Fruit fly (Drosophila melanogaster) whole organism, embryonic: ENCODE data around the gene ttm50.

ENCODE experiments used
- Aef1 ChIP-seq: fragments of 200-800 bp; sonication (Bioruptor generic); IDR thresholded peaks from 3 replicates; pipeline ENCODE4 v1.3.6; 2022; ENCODE audit warnings: missing biosample characterization, missing genetic modification characterization
- CG13424 ChIP-seq: fragments of 200-800 bp; sonication (Bioruptor generic); optimal IDR thresholded peaks from 2 replicates; lab custom pipeline; 2019; ENCODE audit warnings: missing biosample characterization, mild to moderate bottlenecking, missing genetic modification characterization, moderate library complexity
- CG13624 ChIP-seq: fragments of 200-800 bp; sonication (Bioruptor generic); optimal IDR thresholded peaks from 2 replicates; lab custom pipeline; 2016; ENCODE audit warnings: missing biosample characterization, missing genetic modification characterization
- CG14860 ChIP-seq: fragments of 200-800 bp; sonication (Bioruptor generic); IDR thresholded peaks from 3 replicates; pipeline ENCODE4 v1.3.6; 2022; ENCODE audit warnings: missing biosample characterization, missing genetic modification characterization; ENCODE audit not compliant: partially characterized antibody
- CG15514 ChIP-seq: fragments of 200-800 bp; sonication (Bioruptor generic); optimal IDR thresholded peaks from 3 replicates; lab custom pipeline; 2017; ENCODE audit warnings: missing biosample characterization, missing genetic modification characterization, mild to moderate bottlenecking, moderate library complexity, missing genetic modification reagents
- CG15696 ChIP-seq: fragments of 200-800 bp; sonication (Bioruptor generic); optimal IDR thresholded peaks from 2 replicates; lab custom pipeline; 2019; ENCODE audit warnings: missing biosample characterization, mild to moderate bottlenecking, missing genetic modification characterization, moderate library complexity
- CG1603 ChIP-seq: fragments of 200-800 bp; sonication (Bioruptor generic); optimal IDR thresholded peaks from 2 replicates; lab custom pipeline; 2019; ENCODE audit warnings: missing biosample characterization, mild to moderate bottlenecking, missing genetic modification characterization, moderate library complexity
- CG16813 ChIP-seq: fragments of 200-800 bp; sonication (Bioruptor generic); IDR thresholded peaks from 3 replicates; pipeline ENCODE4 v1.3.6; 2022; ENCODE audit warnings: missing biosample characterization, missing genetic modification characterization; ENCODE audit not compliant: partially characterized antibody
- CG17568 ChIP-seq: fragments of 200-800 bp; sonication (Bioruptor generic); optimal IDR thresholded peaks from 2 replicates; lab custom pipeline; 2018; ENCODE audit warnings: missing biosample characterization, mild to moderate bottlenecking, missing genetic modification characterization, moderate library complexity
- CG17802 ChIP-seq: fragments of 200-800 bp; sonication (Bioruptor generic); optimal IDR thresholded peaks from 2 replicates; lab custom pipeline; 2018; ENCODE audit warnings: missing biosample characterization, mild to moderate bottlenecking, missing genetic modification characterization, moderate library complexity
- CG17829 ChIP-seq: fragments of 200-800 bp; optimal IDR thresholded peaks from 2 replicates; lab custom pipeline; 2019; ENCODE audit warnings: missing biosample characterization, mild to moderate bottlenecking, missing genetic modification characterization, moderate library complexity
- CG18619 ChIP-seq: fragments of 200-800 bp; sonication (Bioruptor generic); optimal IDR thresholded peaks from 3 replicates; lab custom pipeline; 2017; ENCODE audit warnings: missing biosample characterization, mild to moderate bottlenecking, missing genetic modification characterization
- CG18764 ChIP-seq: fragments of 200-800 bp; sonication (Bioruptor generic); optimal IDR thresholded peaks from 3 replicates; lab custom pipeline; 2016; ENCODE audit warnings: missing biosample characterization, missing genetic modification characterization
- CG2120 ChIP-seq: fragments of 200-800 bp; sonication (Bioruptor generic); optimal IDR thresholded peaks from 3 replicates; lab custom pipeline; 2016; ENCODE audit warnings: missing biosample characterization, missing genetic modification characterization
- CG31365 ChIP-seq: fragments of 200-800 bp; sonication (Bioruptor generic); optimal IDR thresholded peaks from 2 replicates; lab custom pipeline; 2018; ENCODE audit warnings: missing biosample characterization, mild to moderate bottlenecking, missing genetic modification characterization
- CG3995 ChIP-seq: fragments of 200-800 bp; sonication (Bioruptor generic); optimal IDR thresholded peaks from 3 replicates; lab custom pipeline; 2016; ENCODE audit warnings: missing biosample characterization, missing genetic modification characterization
- CG5245 ChIP-seq: fragments of 200-800 bp; sonication (Bioruptor generic); optimal IDR thresholded peaks from 3 replicates; lab custom pipeline; 2016; ENCODE audit warnings: missing biosample characterization, missing genetic modification characterization
- CG6683 ChIP-seq: fragments of 200-800 bp; sonication (Bioruptor generic); optimal IDR thresholded peaks from 2 replicates; lab custom pipeline; 2017; ENCODE audit warnings: missing biosample characterization, mild to moderate bottlenecking, missing genetic modification characterization, missing genetic modification reagents
- CG7271 ChIP-seq: fragments of 200-800 bp; sonication (Bioruptor generic); optimal IDR thresholded peaks from 2 replicates; lab custom pipeline; 2018; ENCODE audit warnings: missing biosample characterization, mild to moderate bottlenecking, missing genetic modification characterization, moderate library complexity
- CG7786 ChIP-seq: fragments of 200-800 bp; sonication (Bioruptor generic); optimal IDR thresholded peaks from 2 replicates; lab custom pipeline; 2016; ENCODE audit warnings: missing biosample characterization, missing genetic modification characterization
- CG7963 ChIP-seq: fragments of 200-800 bp; sonication (Bioruptor generic); IDR thresholded peaks from 3 replicates; pipeline ENCODE4 v1.3.6; 2022; ENCODE audit warnings: missing biosample characterization, missing genetic modification characterization; ENCODE audit not compliant: partially characterized antibody
- CG9215 ChIP-seq: fragments of 200-800 bp; sonication (Bioruptor generic); IDR thresholded peaks from 2 replicates; pipeline ENCODE4 v1.3.6; 2022; ENCODE audit warnings: missing biosample characterization, missing genetic modification characterization
- D19B ChIP-seq: fragments of 200-800 bp; sonication (Bioruptor generic); optimal IDR thresholded peaks from 2 replicates; lab custom pipeline; 2017; ENCODE audit warnings: missing biosample characterization, mild to moderate bottlenecking, missing genetic modification characterization
- Dip2 ChIP-seq: fragments of 200-800 bp; sonication (Bioruptor generic); IDR thresholded peaks from 2 replicates; pipeline ENCODE4 v1.3.6; 2022; ENCODE audit warnings: missing biosample characterization, missing genetic modification characterization
- Ets65A ChIP-seq: fragments of 200-800 bp; sonication (Bioruptor generic); peaks from one replicate; lab custom pipeline; 2016; ENCODE audit warnings: missing biosample characterization, missing genetic modification characterization
- HLH4C ChIP-seq: fragments of 200-800 bp; sonication (Bioruptor generic); IDR thresholded peaks from 3 replicates; pipeline ENCODE4 v1.3.6; 2022; ENCODE audit warnings: missing biosample characterization, missing genetic modification characterization; ENCODE audit not compliant: partially characterized antibody
- Hey ChIP-seq: fragments of 200-800 bp; sonication (Bioruptor generic); optimal IDR thresholded peaks from 3 replicates; lab custom pipeline; 2018; ENCODE audit warnings: missing biosample characterization, mild to moderate bottlenecking, missing genetic modification characterization
- HmgZ ChIP-seq: fragments of 200-800 bp; sonication (Bioruptor generic); optimal IDR thresholded peaks from 2 replicates; lab custom pipeline; 2018; ENCODE audit warnings: missing biosample characterization, mild to moderate bottlenecking, missing genetic modification characterization
- Hmx ChIP-seq: fragments of 200-800 bp; sonication (Bioruptor generic); optimal IDR thresholded peaks from 2 replicates; lab custom pipeline; 2016; ENCODE audit warnings: missing biosample characterization, missing genetic modification characterization
- Hr51 ChIP-seq, 2 experiments: fragments of 200-800 bp; sonication (Bioruptor generic); optimal IDR thresholded peaks; 2 replicates in 1 of 2; 3 replicates in 1 of 2; lab custom pipeline; 2016 to 2018; ENCODE audit warnings: missing biosample characterization in 2 of 2, missing genetic modification characterization in 2 of 2, mild to moderate bottlenecking in 1 of 2, moderate library complexity in 1 of 2
- MBD-R2 ChIP-seq: fragments of 200-800 bp; sonication (Bioruptor generic); IDR thresholded peaks from 2 replicates; pipeline ENCODE4 v1.3.6; 2022; ENCODE audit warnings: missing biosample characterization, missing genetic modification characterization
- Mrtf ChIP-seq: fragments of 200-800 bp; sonication (Bioruptor generic); IDR thresholded peaks from 3 replicates; pipeline ENCODE4 v1.3.6; 2022; ENCODE audit warnings: missing biosample characterization, missing genetic modification characterization
- Myb ChIP-seq: fragments of 200-800 bp; sonication (Bioruptor generic); optimal IDR thresholded peaks from 2 replicates; lab custom pipeline; 2016; ENCODE audit warnings: missing biosample characterization, missing genetic modification characterization
- Rfx ChIP-seq: fragments of 200-800 bp; sonication (Bioruptor generic); IDR thresholded peaks from 2 replicates; pipeline ENCODE4 v1.3.6; 2022; ENCODE audit warnings: missing biosample characterization, missing genetic modification characterization
- Sry-δ ChIP-seq: fragments of 200-800 bp; sonication (Bioruptor generic); optimal IDR thresholded peaks from 2 replicates; lab custom pipeline; 2016; ENCODE audit warnings: missing biosample characterization, missing genetic modification characterization
- TFAM ChIP-seq: fragments of 200-800 bp; sonication (Bioruptor generic); optimal IDR thresholded peaks from 2 replicates; lab custom pipeline; 2017; ENCODE audit warnings: missing biosample characterization, missing genetic modification characterization, inconsistent platforms
- Xbp1 ChIP-seq: fragments of 200-800 bp; sonication (Bioruptor generic); optimal IDR thresholded peaks from 3 replicates; lab custom pipeline; 2016; ENCODE audit warnings: missing biosample characterization, mild to moderate bottlenecking, missing genetic modification characterization
- dm ChIP-seq: fragments of 200-800 bp; sonication (Bioruptor generic); optimal IDR thresholded peaks from 3 replicates; lab custom pipeline; 2016; ENCODE audit warnings: missing biosample characterization, missing genetic modification characterization
- gt ChIP-seq: fragments of 200-800 bp; sonication (Bioruptor generic); IDR thresholded peaks from 2 replicates; pipeline ENCODE4 v1.3.6; 2022; ENCODE audit warnings: missing biosample characterization, missing genetic modification characterization
- hb ChIP-seq: fragments of 200-800 bp; sonication (Bioruptor generic); IDR thresholded peaks from 3 replicates; pipeline ENCODE4 v1.3.6; 2022; ENCODE audit warnings: missing biosample characterization, missing genetic modification characterization; ENCODE audit not compliant: partially characterized antibody
- peb ChIP-seq: fragments of 200-800 bp; sonication (Bioruptor generic); IDR thresholded peaks from 2 replicates; pipeline ENCODE4 v1.3.6; 2022; ENCODE audit warnings: missing biosample characterization, missing genetic modification characterization
- prd ChIP-seq, 3 experiments: fragments of >200 bp in 2 of 3; fragments of 200-800 bp in 1 of 3; sonication (Bioruptor generic) in 1 of 3; optimal IDR thresholded peaks in 2 of 3; IDR thresholded peaks in 1 of 3; 2 replicates in 2 of 3; 3 replicates in 1 of 3; pipeline versions ENCODE4 v1.3.6 to Lab custom; 2017 to 2022; ENCODE audit warnings: missing biosample characterization in 1 of 3, missing genetic modification characterization in 1 of 3
- pzg ChIP-seq: fragments of 200-800 bp; sonication (Bioruptor generic); optimal IDR thresholded peaks from 3 replicates; lab custom pipeline; 2018; ENCODE audit warnings: missing biosample characterization, mild to moderate bottlenecking, missing genetic modification characterization, moderate library complexity
- ssp ChIP-seq: fragments of 200-800 bp; sonication (Bioruptor generic); IDR thresholded peaks from 2 replicates; pipeline ENCODE4 v1.3.6; 2022; ENCODE audit warnings: missing biosample characterization, missing genetic modification characterization
- stwl ChIP-seq: fragments of 200-800 bp; sonication (Bioruptor generic); optimal IDR thresholded peaks from 3 replicates; lab custom pipeline; 2018; ENCODE audit warnings: missing biosample characterization, mild to moderate bottlenecking, missing genetic modification characterization, moderate library complexity
- tna ChIP-seq: fragments of 200-800 bp; sonication (Bioruptor generic); IDR thresholded peaks from 2 replicates; pipeline ENCODE4 v1.3.6; 2022; ENCODE audit warnings: missing biosample characterization, missing genetic modification characterization; ENCODE audit not compliant: partially characterized antibody
- unc-4 ChIP-seq: fragments of 200-800 bp; sonication (Bioruptor generic); IDR thresholded peaks from 2 replicates; pipeline ENCODE4 v1.3.6; 2022; ENCODE audit warnings: missing biosample characterization, missing genetic modification characterization; ENCODE audit not compliant: partially characterized antibody
- vnd ChIP-seq: fragments of 200-800 bp; sonication (Bioruptor generic); IDR thresholded peaks from 3 replicates; pipeline ENCODE4 v1.3.6; 2022; ENCODE audit warnings: missing biosample characterization, missing genetic modification characterization; ENCODE audit not compliant: partially characterized antibody
- z ChIP-seq: fragments of 200-800 bp; sonication (Bioruptor generic); IDR thresholded peaks from 3 replicates; pipeline ENCODE4 v1.3.6; 2022; ENCODE audit warnings: missing biosample characterization, missing genetic modification characterization

Gene ttm50

DNA sequence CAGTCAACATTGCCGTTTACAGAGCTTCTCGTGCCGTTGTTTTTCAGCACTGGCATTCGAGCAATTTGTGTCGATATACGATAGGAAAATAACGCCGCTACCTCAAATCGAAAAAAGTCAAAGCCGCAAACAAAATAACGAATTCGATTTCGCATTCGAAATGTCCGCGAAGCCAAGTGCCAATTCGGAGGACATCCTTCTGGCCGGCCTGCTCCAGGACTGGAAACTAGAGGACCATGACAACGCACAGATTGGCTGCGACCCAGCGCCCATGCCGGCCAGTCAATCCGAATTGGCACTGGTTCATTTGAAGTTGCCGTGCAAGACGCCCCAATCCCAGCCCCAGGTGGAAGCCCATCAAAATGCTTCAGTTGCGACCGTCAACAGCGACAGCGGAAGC, 17.3 kb downstream of the ttm50 start (continued):
- TF ChIP-seq prd (optimal IDR thresholded peaks at IDR 0.05; lab: Kevin White, UChicago) (no peak), prd (GFP tag; IDR thresholded peaks at IDR 0.05; lab: Robert Waterston, UW) (no peak), Rfx (peak; percentile 50), peb (GFP tag; lab: Robert Waterston, UW) (no peak), Hr51 (GFP tag; optimal IDR thresholded peaks at IDR 0.05; lab: Kevin White, UChicago) (no peak), Sry-δ (peak; percentile 36), Xbp1 (no peak), CG7786 (peak; percentile 32), z (GFP tag; lab: Robert Waterston, UW) (no peak), HmgZ (tag; lab: Kevin White, UChicago) (peak; percentile 6), Ets65A (GFP tag; lab: Kevin White, UChicago) (peak; percentile 64), CG15696 (tag; lab: Kevin White, UChicago) (no peak), CG13624 (GFP tag; lab: Kevin White, UChicago) (no peak), CG7963 (GFP tag; lab: Robert Waterston, UW) (0 out of 3 replicates have a peak, but pooled peaks have one; percentile 5), Hmx (GFP tag; lab: Kevin White, UChicago) (no peak), TFAM (GFP tag; lab: Kevin White, UChicago) (no peak), CG2120 (GFP tag; lab: Kevin White, UChicago) (peak; percentile 18), Hey (tag; lab: Kevin White, UChicago) (no peak), CG5245 (no peak), Myb (peak; percentile 60), gt (GFP tag; lab: Robert Waterston, UW) (no peak), D19B (GFP tag; lab: Kevin White, UChicago) (no peak), CG31365 (tag; lab: Kevin White, UChicago) (no peak), ssp (GFP tag; lab: Robert Waterston, UW) (0 out of 2 replicates have a peak, but pooled peaks have one; percentile 8), stwl (peak; percentile 24), unc-4 (GFP tag; lab: Robert Waterston, UW) (peak; percentile 43; the same call in 1 of the 2 replicates), pzg (peak; percentile 50), CG1603 (peak; percentile 2), CG17802 (no peak), CG15514 (GFP tag; lab: Kevin White, UChicago) (peak; percentile 98), CG18619 (GFP tag; lab: Kevin White, UChicago) (no peak), Mrtf (GFP tag; lab: Robert Waterston, UW) (no peak), vnd (GFP tag; lab: Robert Waterston, UW) (0 out of 3 replicates have a peak, but pooled peaks have one; percentile 11), tna (GFP tag; lab: Robert Waterston, UW) (peak; percentile 16; the same call in 1 of the 2 replicates), MBD-R2 (peak; percentile 54), HLH4C (GFP tag; lab: Robert Waterston, UW) (peak; percentile 56), CG14860 (GFP tag; lab: Robert Waterston, UW) (peak; percentile 31; the same call in 1 of the 3 replicates), CG13424 (peak; percentile 42), hb (GFP tag; lab: Robert Waterston, UW) (no peak), dm (GFP tag; lab: Kevin White, UChicago) (peak; percentile 24), CG16813 (peak; percentile 41; the same call in 1 of the 3 replicates), CG18764 (GFP tag; lab: Kevin White, UChicago) (peak; percentile 87), Aef1 (GFP tag; lab: Robert Waterston, UW) (no peak), CG17568 (no peak), CG3995 (peak; percentile 85), Dip2 (no peak), CG17829 (no peak), CG9215 (no peak), CG6683 (no peak), CG7271 (tag; lab: Kevin White, UChicago) (no peak)
